Fruit fly (Drosophila melanogaster) whole organism, embryonic: Measurements from ENCODE around the gene SCCRO4.

Source experiments
- BtbVII ChIP-seq: fragments of 200-800 bp; sonication (Bioruptor generic); optimal IDR thresholded peaks from 3 replicates; lab custom pipeline; 2017; ENCODE audit warnings: missing biosample characterization, mild to moderate bottlenecking, missing genetic modification characterization
- CG10565 ChIP-seq: fragments of 200-800 bp; sonication (Bioruptor generic); optimal IDR thresholded peaks from 3 replicates; lab custom pipeline; 2016; ENCODE audit warnings: missing biosample characterization, mild to moderate bottlenecking, missing genetic modification characterization
- CG12155 ChIP-seq: fragments of 200-800 bp; sonication (Bioruptor generic); optimal IDR thresholded peaks from 3 replicates; lab custom pipeline; 2016; ENCODE audit warnings: missing biosample characterization, missing genetic modification characterization
- CG12219 ChIP-seq: fragments of 200-800 bp; sonication (Bioruptor generic); optimal IDR thresholded peaks from 3 replicates; lab custom pipeline; 2018; ENCODE audit warnings: missing biosample characterization, mild to moderate bottlenecking, missing genetic modification characterization
- CG1602 ChIP-seq: fragments of 200-800 bp; sonication (Bioruptor generic); optimal IDR thresholded peaks from 3 replicates; lab custom pipeline; 2016; ENCODE audit warnings: missing biosample characterization, missing genetic modification characterization
- CG16815 ChIP-seq: fragments of 200-800 bp; sonication (Bioruptor generic); optimal IDR thresholded peaks from 3 replicates; lab custom pipeline; 2017; ENCODE audit warnings: missing biosample characterization, mild to moderate bottlenecking, missing genetic modification characterization
- CG17385 ChIP-seq: fragments of 200-800 bp; sonication (Bioruptor generic); optimal IDR thresholded peaks from 3 replicates; lab custom pipeline; 2018; ENCODE audit warnings: missing biosample characterization, mild to moderate bottlenecking, missing genetic modification characterization
- CG17912 ChIP-seq: fragments of 200-800 bp; sonication (Bioruptor generic); optimal IDR thresholded peaks from 2 replicates; lab custom pipeline; 2018; ENCODE audit warnings: missing biosample characterization, mild to moderate bottlenecking, missing genetic modification characterization
- CG18619 ChIP-seq: fragments of 200-800 bp; sonication (Bioruptor generic); optimal IDR thresholded peaks from 3 replicates; lab custom pipeline; 2017; ENCODE audit warnings: missing biosample characterization, mild to moderate bottlenecking, missing genetic modification characterization
- CG2120 ChIP-seq: fragments of 200-800 bp; sonication (Bioruptor generic); optimal IDR thresholded peaks from 3 replicates; lab custom pipeline; 2016; ENCODE audit warnings: missing biosample characterization, missing genetic modification characterization
- CG2712 ChIP-seq: fragments of 200-800 bp; optimal IDR thresholded peaks from 3 replicates; lab custom pipeline; 2019; ENCODE audit warnings: missing biosample characterization, mild to moderate bottlenecking, missing genetic modification characterization, moderate library complexity
- CG30403 ChIP-seq: fragments of 200-800 bp; sonication (Bioruptor generic); optimal IDR thresholded peaks from 3 replicates; lab custom pipeline; 2016; ENCODE audit warnings: missing biosample characterization, missing genetic modification characterization
- CG30431 ChIP-seq: fragments of 200-800 bp; sonication (Bioruptor generic); optimal IDR thresholded peaks from 2 replicates; lab custom pipeline; 2017; ENCODE audit warnings: missing biosample characterization, missing genetic modification characterization
- CG32532 ChIP-seq: fragments of 200-800 bp; sonication (Bioruptor generic); IDR thresholded peaks from 2 replicates; pipeline ENCODE4 v1.3.6; 2022; ENCODE audit warnings: missing biosample characterization, missing genetic modification characterization
- CG33557 ChIP-seq: fragments of 200-800 bp; sonication (Bioruptor generic); optimal IDR thresholded peaks from 2 replicates; lab custom pipeline; 2019; ENCODE audit warnings: missing biosample characterization, mild to moderate bottlenecking, missing genetic modification characterization, moderate library complexity
- CG3407 ChIP-seq: fragments of 200-800 bp; sonication (Bioruptor generic); optimal IDR thresholded peaks from 2 replicates; lab custom pipeline; 2018; ENCODE audit warnings: missing biosample characterization, mild to moderate bottlenecking, missing genetic modification characterization
- CG42726 ChIP-seq: fragments of 200-800 bp; sonication (Bioruptor generic); IDR thresholded peaks from 2 replicates; pipeline ENCODE4 v1.3.6; 2022; ENCODE audit warnings: missing biosample characterization, missing genetic modification characterization; ENCODE audit not compliant: partially characterized antibody
- CG6254 ChIP-seq: fragments of 200-800 bp; sonication (Bioruptor generic); optimal IDR thresholded peaks from 3 replicates; lab custom pipeline; 2017; ENCODE audit warnings: mild to moderate bottlenecking, missing biosample characterization, missing genetic modification reagents, missing genetic modification characterization
- CG6813 ChIP-seq: fragments of 200-800 bp; sonication (Bioruptor generic); optimal IDR thresholded peaks from 2 replicates; lab custom pipeline; 2017; ENCODE audit warnings: missing biosample characterization, missing genetic modification characterization, mild to moderate bottlenecking, moderate library complexity, missing genetic modification reagents
- CG9609 ChIP-seq: fragments of 200-800 bp; sonication (Bioruptor generic); optimal IDR thresholded peaks from 3 replicates; lab custom pipeline; 2016; ENCODE audit warnings: missing biosample characterization, missing genetic modification characterization
- CG9797 ChIP-seq: fragments of 200-800 bp; sonication (Bioruptor generic); optimal IDR thresholded peaks from 3 replicates; lab custom pipeline; 2018; ENCODE audit warnings: missing biosample characterization, mild to moderate bottlenecking, missing genetic modification characterization
- D ChIP-seq, 2 experiments: fragments of 200-800 bp in 1 of 2; fragments of >200 bp in 1 of 2; sonication (Bioruptor generic) in 1 of 2; optimal IDR thresholded peaks; 2 replicates in 1 of 2; 3 replicates in 1 of 2; lab custom pipeline; 2017; ENCODE audit warnings: mild to moderate bottlenecking in 1 of 2, missing biosample characterization in 1 of 2, missing genetic modification characterization in 1 of 2, missing genetic modification reagents in 1 of 2
- Dad ChIP-seq: fragments of 200-800 bp; sonication (Bioruptor generic); optimal IDR thresholded peaks from 3 replicates; lab custom pipeline; 2016; ENCODE audit warnings: missing biosample characterization, missing genetic modification characterization
- E2f2 ChIP-seq: fragments of 200-800 bp; sonication (Bioruptor generic); IDR thresholded peaks from 2 replicates; pipeline ENCODE4 v1.3.6; 2022; ENCODE audit warnings: missing biosample characterization, missing genetic modification characterization
- Eip74EF ChIP-seq, 2 experiments: fragments of 200-800 bp in 1 of 2; fragments of >200 bp in 1 of 2; sonication (Bioruptor generic) in 1 of 2; optimal IDR thresholded peaks; 2 replicates each; lab custom pipeline; 2017 to 2019; ENCODE audit warnings: missing biosample characterization in 2 of 2, missing genetic modification characterization in 2 of 2, mild to moderate bottlenecking in 1 of 2, moderate library complexity in 1 of 2
- H15 ChIP-seq: fragments of 200-800 bp; sonication (Bioruptor generic); IDR thresholded peaks from 3 replicates; pipeline ENCODE4 v1.3.6; 2022; ENCODE audit warnings: missing biosample characterization, missing genetic modification characterization
- Mrtf ChIP-seq: fragments of 200-800 bp; sonication (Bioruptor generic); IDR thresholded peaks from 3 replicates; pipeline ENCODE4 v1.3.6; 2022; ENCODE audit warnings: missing biosample characterization, missing genetic modification characterization
- Nf-YC ChIP-seq: fragments of 200-800 bp; optimal IDR thresholded peaks from 3 replicates; lab custom pipeline; 2019; ENCODE audit warnings: missing biosample characterization, mild to moderate bottlenecking, missing genetic modification characterization, moderate library complexity
- Rfx ChIP-seq: fragments of 200-800 bp; sonication (Bioruptor generic); IDR thresholded peaks from 2 replicates; pipeline ENCODE4 v1.3.6; 2022; ENCODE audit warnings: missing biosample characterization, missing genetic modification characterization
- Sry-δ ChIP-seq: fragments of 200-800 bp; sonication (Bioruptor generic); optimal IDR thresholded peaks from 2 replicates; lab custom pipeline; 2016; ENCODE audit warnings: missing biosample characterization, missing genetic modification characterization
- ara ChIP-seq: fragments of 200-800 bp; sonication (Bioruptor generic); IDR thresholded peaks from 2 replicates; pipeline ENCODE4 v1.3.6; 2022; ENCODE audit warnings: missing biosample characterization, missing genetic modification characterization
- bigmax ChIP-seq: fragments of 200-800 bp; sonication (Bioruptor generic); optimal IDR thresholded peaks from 2 replicates; lab custom pipeline; 2018; ENCODE audit warnings: missing biosample characterization, mild to moderate bottlenecking, missing genetic modification characterization
- cwo ChIP-seq: fragments of 200-800 bp; sonication (Bioruptor generic); optimal IDR thresholded peaks from 3 replicates; lab custom pipeline; 2017; ENCODE audit warnings: missing biosample characterization, missing genetic modification characterization, mild to moderate bottlenecking, moderate library complexity, missing genetic modification reagents
- dmrt11E ChIP-seq: fragments of 200-800 bp; sonication (Bioruptor generic); optimal IDR thresholded peaks from 3 replicates; lab custom pipeline; 2018; ENCODE audit warnings: missing biosample characterization, mild to moderate bottlenecking, missing genetic modification characterization, moderate library complexity
- emc ChIP-seq: fragments of 200-800 bp; sonication (Bioruptor generic); optimal IDR thresholded peaks from 2 replicates; lab custom pipeline; 2016; ENCODE audit warnings: missing biosample characterization, missing genetic modification characterization
- esg ChIP-seq: fragments of 200-800 bp; sonication (Bioruptor generic); conservative IDR thresholded peaks from 2 replicates; pipeline ENCODE4 v1.3.6; 2022; ENCODE audit warnings: missing biosample characterization, missing genetic modification characterization
- gcm ChIP-seq: fragments of 200-800 bp; sonication (Bioruptor generic); optimal IDR thresholded peaks from 2 replicates; lab custom pipeline; 2019; ENCODE audit warnings: missing biosample characterization, mild to moderate bottlenecking, missing genetic modification characterization, moderate library complexity
- gro ChIP-seq: fragments of 200-800 bp; sonication (Bioruptor generic); optimal IDR thresholded peaks from 2 replicates; lab custom pipeline; 2016; ENCODE audit warnings: missing biosample characterization, missing genetic modification characterization
- gt ChIP-seq: fragments of 200-800 bp; sonication (Bioruptor generic); IDR thresholded peaks from 2 replicates; pipeline ENCODE4 v1.3.6; 2022; ENCODE audit warnings: missing biosample characterization, missing genetic modification characterization
- h ChIP-seq: fragments of >200 bp; optimal IDR thresholded peaks from 2 replicates; lab custom pipeline; 2017
- ind ChIP-seq: fragments of 200-800 bp; sonication (Bioruptor generic); optimal IDR thresholded peaks from 3 replicates; lab custom pipeline; 2016; ENCODE audit warnings: missing biosample characterization, missing genetic modification characterization
- jumu ChIP-seq: fragments of 200-800 bp; sonication (Bioruptor generic); optimal IDR thresholded peaks from 3 replicates; lab custom pipeline; 2016; ENCODE audit warnings: missing biosample characterization, missing genetic modification characterization
- nerfin-1 ChIP-seq: fragments of 200-800 bp; sonication (Bioruptor generic); optimal IDR thresholded peaks from 3 replicates; lab custom pipeline; 2019; ENCODE audit warnings: missing biosample characterization, mild to moderate bottlenecking, missing genetic modification characterization, moderate library complexity
- pita ChIP-seq: fragments of 200-800 bp; sonication (Bioruptor generic); optimal IDR thresholded peaks from 2 replicates; lab custom pipeline; 2017; ENCODE audit warnings: missing biosample characterization, mild to moderate bottlenecking, missing genetic modification characterization
- pnt ChIP-seq: fragments of 200-800 bp; sonication (Bioruptor generic); optimal IDR thresholded peaks from 3 replicates; lab custom pipeline; 2016; ENCODE audit warnings: missing biosample characterization, missing genetic modification characterization
- pros ChIP-seq: fragments of 200-800 bp; sonication (Bioruptor generic); optimal IDR thresholded peaks from 3 replicates; lab custom pipeline; 2019; ENCODE audit warnings: missing biosample characterization, mild to moderate bottlenecking, missing genetic modification characterization, moderate library complexity
- stwl ChIP-seq: fragments of 200-800 bp; sonication (Bioruptor generic); optimal IDR thresholded peaks from 3 replicates; lab custom pipeline; 2018; ENCODE audit warnings: missing biosample characterization, mild to moderate bottlenecking, missing genetic modification characterization, moderate library complexity
- tgo ChIP-seq: fragments of 200-800 bp; sonication (Bioruptor generic); IDR thresholded peaks from 3 replicates; pipeline ENCODE4 v1.3.6; 2022; ENCODE audit warnings: missing biosample characterization, missing genetic modification characterization
- trh ChIP-seq: fragments of 200-800 bp; sonication (Bioruptor generic); optimal IDR thresholded peaks from 2 replicates; lab custom pipeline; 2016; ENCODE audit warnings: missing biosample characterization, missing genetic modification characterization
- ttk ChIP-seq: fragments of 200-800 bp; sonication (Bioruptor generic); IDR thresholded peaks from 2 replicates; pipeline ENCODE4 v2.1.2; 2022; ENCODE audit warnings: missing biosample characterization, missing genetic modification characterization

SCCRO4 gene

dm6 chr3L:20302081-20302630, 2.9 kb downstream of the SCCRO4 start, which contains the start of gene Pex23 (continued):
- 0 out of 2 replicates have a peak, but pooled peaks have one; percentile 9 for TF ChIP-seq gt (GFP tag; lab: Robert Waterston, UW)
- TF ChIP-seq CG12155 (GFP tag; lab: Kevin White, UChicago): peak; percentile 85
- peak; percentile 77 for TF ChIP-seq gcm (GFP tag; lab: Kevin White, UChicago)
- TF ChIP-seq dmrt11E (tag; lab: Kevin White, UChicago): peak; percentile 77
- TF ChIP-seq CG3407 (GFP tag; lab: Kevin White, UChicago): no peak
- peak; percentile 77 for TF ChIP-seq CG16815 (GFP tag; lab: Kevin White, UChicago)
- TF ChIP-seq CG9797 (GFP tag; lab: Kevin White, UChicago): peak; percentile 53
- TF ChIP-seq CG30431: peak; percentile 42
- TF ChIP-seq CG1602: peak; percentile 81
- TF ChIP-seq CG12219 (GFP tag; lab: Kevin White, UChicago): peak; percentile 33
- no peak for TF ChIP-seq D (optimal IDR thresholded peaks at IDR 0.05; lab: Kevin White, UChicago)
- peak; percentile 60 for TF ChIP-seq D (GFP tag; optimal IDR thresholded peaks at IDR 0.05; lab: Kevin White, UChicago)
- peak; percentile 20 for TF ChIP-seq CG6813 (GFP tag; lab: Kevin White, UChicago)
- TF ChIP-seq pita (GFP tag; lab: Kevin White, UChicago): no peak
- TF ChIP-seq ara (GFP tag; lab: Robert Waterston, UW): peak; percentile 66
- peak; percentile 23 for TF ChIP-seq CG17912 (GFP tag; lab: Kevin White, UChicago)
- peak; percentile 41 for TF ChIP-seq cwo
- no peak for TF ChIP-seq pros
- peak; percentile 62 for TF ChIP-seq CG6254
- peak; percentile 76 for TF ChIP-seq gro (GFP tag; lab: Kevin White, UChicago)
- TF ChIP-seq Sry-δ (GFP tag; lab: Kevin White, UChicago): peak; percentile 98
- TF ChIP-seq Eip74EF (GFP tag; optimal IDR thresholded peaks at IDR 0.05; lab: Kevin White, UChicago): no peak
- TF ChIP-seq CG10565 (GFP tag; lab: Kevin White, UChicago): no peak
- TF ChIP-seq bigmax (GFP tag; lab: Kevin White, UChicago): no peak
- peak; percentile 70 for TF ChIP-seq CG9609 (GFP tag; lab: Kevin White, UChicago)
- TF ChIP-seq Rfx (GFP tag; lab: Robert Waterston, UW): peak; percentile 89
- peak; percentile 55; the same call in 1 of the 2 replicates for TF ChIP-seq ttk (GFP tag; lab: Robert Waterston, UW)
- TF ChIP-seq Mrtf (GFP tag; lab: Robert Waterston, UW): peak; percentile 57; the same call in 1 of the 3 replicates
- peak; percentile 69 for TF ChIP-seq Nf-YC (tag; lab: Kevin White, UChicago)
- peak; percentile 46 for TF ChIP-seq jumu
- TF ChIP-seq E2f2 (GFP tag; lab: Robert Waterston, UW): peak; percentile 66
- TF ChIP-seq ind (GFP tag; lab: Kevin White, UChicago): peak; percentile 85
- TF ChIP-seq CG30403: peak; percentile 89
- TF ChIP-seq pnt (GFP tag; lab: Kevin White, UChicago): peak; percentile 65
- peak; percentile 69 for TF ChIP-seq CG17385 (GFP tag; lab: Kevin White, UChicago)
- peak; percentile 87 for TF ChIP-seq CG32532 (GFP tag; lab: Robert Waterston, UW)
- TF ChIP-seq H15 (GFP tag; lab: Robert Waterston, UW): peak; percentile 70; the same call in 2 of the 3 replicates
- TF ChIP-seq CG2120 (GFP tag; lab: Kevin White, UChicago): peak; percentile 89
- no peak for TF ChIP-seq h (lab: Kevin White, UChicago)
- peak; percentile 53 for TF ChIP-seq BtbVII (GFP tag; lab: Kevin White, UChicago)
- peak; percentile 70 for TF ChIP-seq nerfin-1 (tag; lab: Kevin White, UChicago)
- TF ChIP-seq tgo: peak; percentile 81
- peak; percentile 54 for TF ChIP-seq trh (GFP tag; lab: Kevin White, UChicago)
- no peak for TF ChIP-seq emc (GFP tag; lab: Kevin White, UChicago)
- TF ChIP-seq CG33557: peak; percentile 45
- TF ChIP-seq esg (GFP tag; lab: Robert Waterston, UW): peak; percentile 73
- peak; percentile 94 for TF ChIP-seq CG42726 (GFP tag; lab: Robert Waterston, UW)
- peak; percentile 63 for TF ChIP-seq stwl (tag; lab: Kevin White, UChicago)
- TF ChIP-seq CG18619 (GFP tag; lab: Kevin White, UChicago): peak; percentile 60
- peak; percentile 80 for TF ChIP-seq Dad (GFP tag; lab: Kevin White, UChicago)
- TF ChIP-seq CG2712 (tag; lab: Kevin White, UChicago): peak; percentile 88
